Fruit fly (Drosophila melanogaster) whole organism, embryonic: ENCODE results near the gene Mnn1.

Experiments
- Awh ChIP-seq: fragments of 200-800 bp; sonication (Bioruptor generic); IDR thresholded peaks from 2 replicates; pipeline ENCODE4, ENCODE4 v1.3.6; 2022; ENCODE audit warnings: missing biosample characterization, missing genetic modification characterization
- Bdp1 ChIP-seq: fragments of 200-800 bp; sonication (Bioruptor generic); optimal IDR thresholded peaks from 3 replicates; lab custom pipeline; 2016; ENCODE audit warnings: missing biosample characterization, missing genetic modification characterization
- C15 ChIP-seq: fragments of 200-800 bp; sonication (Bioruptor generic); IDR thresholded peaks from 3 replicates; pipeline ENCODE4 v1.3.6; 2022; ENCODE audit warnings: missing biosample characterization, missing genetic modification characterization
- CG10979 ChIP-seq: fragments of 200-800 bp; sonication (Bioruptor generic); optimal IDR thresholded peaks from 2 replicates; lab custom pipeline; 2018; ENCODE audit warnings: missing biosample characterization, mild to moderate bottlenecking, missing genetic modification characterization, moderate library complexity
- CG11456 ChIP-seq: fragments of 200-800 bp; sonication (Bioruptor generic); IDR thresholded peaks from 3 replicates; pipeline ENCODE4 v1.3.6; 2022; ENCODE audit warnings: missing biosample characterization, missing genetic modification characterization
- CG13296 ChIP-seq: fragments of 200-800 bp; sonication (Bioruptor generic); optimal IDR thresholded peaks from 3 replicates; lab custom pipeline; 2018; ENCODE audit warnings: missing biosample characterization, mild to moderate bottlenecking, missing genetic modification characterization
- CG13775 ChIP-seq: fragments of 200-800 bp; sonication (Bioruptor generic); optimal IDR thresholded peaks from 3 replicates; lab custom pipeline; 2017; ENCODE audit warnings: missing biosample characterization, mild to moderate bottlenecking, missing genetic modification characterization
- CG14014 ChIP-seq: fragments of 200-800 bp; sonication (Bioruptor generic); IDR thresholded peaks from 2 replicates; pipeline ENCODE4 v1.3.6; 2022; ENCODE audit warnings: missing biosample characterization, missing genetic modification characterization
- CG15011 ChIP-seq: fragments of 200-800 bp; sonication (Bioruptor generic); optimal IDR thresholded peaks from 3 replicates; lab custom pipeline; 2018; ENCODE audit warnings: missing biosample characterization, mild to moderate bottlenecking, missing genetic modification characterization
- CG1529 ChIP-seq: fragments of 200-800 bp; sonication (Bioruptor generic); optimal IDR thresholded peaks from 3 replicates; lab custom pipeline; 2018; ENCODE audit warnings: missing biosample characterization, missing genetic modification characterization
- CG17328 ChIP-seq: fragments of 200-800 bp; sonication (Bioruptor generic); IDR thresholded peaks from 2 replicates; pipeline ENCODE4 v1.3.6; 2022; ENCODE audit warnings: missing biosample characterization, missing genetic modification characterization
- CG17568 ChIP-seq: fragments of 200-800 bp; sonication (Bioruptor generic); optimal IDR thresholded peaks from 2 replicates; lab custom pipeline; 2018; ENCODE audit warnings: missing biosample characterization, mild to moderate bottlenecking, missing genetic modification characterization, moderate library complexity
- CG2120 ChIP-seq: fragments of 200-800 bp; sonication (Bioruptor generic); optimal IDR thresholded peaks from 3 replicates; lab custom pipeline; 2016; ENCODE audit warnings: missing biosample characterization, missing genetic modification characterization
- CG2889 ChIP-seq: fragments of 200-800 bp; sonication (Bioruptor generic); IDR thresholded peaks from 3 replicates; pipeline ENCODE4 v1.3.6; 2022; ENCODE audit warnings: missing biosample characterization, missing genetic modification characterization
- CG3065 ChIP-seq: fragments of 200-800 bp; sonication (Bioruptor generic); optimal IDR thresholded peaks from 2 replicates; lab custom pipeline; 2016; ENCODE audit warnings: missing biosample characterization, missing genetic modification characterization
- CG31441 ChIP-seq: fragments of 200-800 bp; sonication (Bioruptor generic); IDR thresholded peaks from 2 replicates; pipeline ENCODE4 v1.3.6; 2022; ENCODE audit warnings: missing biosample characterization, missing genetic modification characterization
- CG7786 ChIP-seq: fragments of 200-800 bp; sonication (Bioruptor generic); optimal IDR thresholded peaks from 2 replicates; lab custom pipeline; 2016; ENCODE audit warnings: missing biosample characterization, missing genetic modification characterization
- CG9876 ChIP-seq: fragments of 200-800 bp; sonication (Bioruptor generic); optimal IDR thresholded peaks from 2 replicates; lab custom pipeline; 2016; ENCODE audit warnings: missing biosample characterization, missing genetic modification characterization
- CoRest ChIP-seq: fragments of 200-800 bp; sonication (Bioruptor generic); optimal IDR thresholded peaks from 3 replicates; lab custom pipeline; 2018; ENCODE audit warnings: missing biosample characterization, mild to moderate bottlenecking, missing genetic modification characterization, moderate library complexity
- D ChIP-seq, 2 experiments: fragments of 200-800 bp in 1 of 2; fragments of >200 bp in 1 of 2; sonication (Bioruptor generic) in 1 of 2; optimal IDR thresholded peaks; 2 replicates in 1 of 2; 3 replicates in 1 of 2; lab custom pipeline; 2017; ENCODE audit warnings: mild to moderate bottlenecking in 1 of 2, missing biosample characterization in 1 of 2, missing genetic modification characterization in 1 of 2, missing genetic modification reagents in 1 of 2
- H2.0 ChIP-seq: fragments of 200-800 bp; sonication (Bioruptor generic); IDR thresholded peaks from 2 replicates; pipeline ENCODE4 v1.3.6; 2022; ENCODE audit warnings: missing biosample characterization, missing genetic modification characterization
- HHEX ChIP-seq: fragments of 200-800 bp; sonication (Bioruptor generic); optimal IDR thresholded peaks from 3 replicates; lab custom pipeline; 2017; ENCODE audit warnings: missing biosample characterization, mild to moderate bottlenecking, missing genetic modification characterization, missing genetic modification reagents
- Hmr ChIP-seq: fragments of 200-800 bp; sonication (Bioruptor generic); optimal IDR thresholded peaks from 3 replicates; lab custom pipeline; 2017; ENCODE audit warnings: mild to moderate bottlenecking, missing biosample characterization, missing genetic modification reagents, missing genetic modification characterization
- Hmx ChIP-seq: fragments of 200-800 bp; sonication (Bioruptor generic); optimal IDR thresholded peaks from 2 replicates; lab custom pipeline; 2016; ENCODE audit warnings: missing biosample characterization, missing genetic modification characterization
- Hsf ChIP-seq: fragments of 200-800 bp; sonication (Bioruptor generic); optimal IDR thresholded peaks from 3 replicates; lab custom pipeline; 2016; ENCODE audit warnings: missing biosample characterization, missing genetic modification characterization
- Lhr ChIP-seq: fragments of 200-800 bp; sonication (Bioruptor generic); optimal IDR thresholded peaks from 3 replicates; lab custom pipeline; 2017; ENCODE audit warnings: mild to moderate bottlenecking, missing biosample characterization, missing genetic modification reagents, missing genetic modification characterization
- Lim3 ChIP-seq: fragments of 200-800 bp; sonication (Bioruptor generic); IDR thresholded peaks from 2 replicates; pipeline ENCODE4 v1.3.6; 2022; ENCODE audit warnings: missing biosample characterization, missing genetic modification characterization
- NK7.1 ChIP-seq: fragments of 200-800 bp; sonication (Bioruptor generic); optimal IDR thresholded peaks from 3 replicates; lab custom pipeline; 2016; ENCODE audit warnings: missing biosample characterization, missing genetic modification characterization
- Nf-YC ChIP-seq: fragments of 200-800 bp; optimal IDR thresholded peaks from 3 replicates; lab custom pipeline; 2019; ENCODE audit warnings: missing biosample characterization, mild to moderate bottlenecking, missing genetic modification characterization, moderate library complexity
- Poxn ChIP-seq: fragments of 200-800 bp; sonication (Bioruptor generic); IDR thresholded peaks from 2 replicates; pipeline ENCODE4 v1.3.6; 2022; ENCODE audit warnings: missing biosample characterization, missing genetic modification characterization
- Side ChIP-seq: fragments of 200-800 bp; sonication (Bioruptor generic); optimal IDR thresholded peaks from 2 replicates; lab custom pipeline; 2016; ENCODE audit warnings: missing biosample characterization, missing genetic modification characterization
- Xrp1 ChIP-seq: fragments of 200-800 bp; sonication (Bioruptor generic); IDR thresholded peaks from 2 replicates; pipeline ENCODE4 v1.3.6; 2022; ENCODE audit warnings: missing biosample characterization, missing genetic modification characterization
- ara ChIP-seq: fragments of 200-800 bp; sonication (Bioruptor generic); IDR thresholded peaks from 2 replicates; pipeline ENCODE4 v1.3.6; 2022; ENCODE audit warnings: missing biosample characterization, missing genetic modification characterization
- ato ChIP-seq: fragments of 200-800 bp; sonication (Bioruptor generic); IDR thresholded peaks from 2 replicates; pipeline ENCODE4 v1.3.6; 2022; ENCODE audit warnings: missing biosample characterization, missing genetic modification characterization; ENCODE audit not compliant: partially characterized antibody
- chif ChIP-seq, 2 experiments: fragments of 200-800 bp; sonication (Bioruptor generic); optimal IDR thresholded peaks; 3 replicates each; lab custom pipeline; 2016; ENCODE audit warnings: missing biosample characterization in 2 of 2, missing genetic modification characterization in 2 of 2
- chn ChIP-seq: fragments of 200-800 bp; sonication (Bioruptor generic); optimal IDR thresholded peaks from 2 replicates; lab custom pipeline; 2016; ENCODE audit warnings: missing biosample characterization, missing genetic modification characterization
- croc ChIP-seq: fragments of 200-800 bp; sonication (Bioruptor generic); conservative IDR thresholded peaks from 3 replicates; pipeline ENCODE4 v1.3.6; 2022; ENCODE audit warnings: missing biosample characterization, missing genetic modification characterization
- crol ChIP-seq: fragments of 200-800 bp; sonication (Bioruptor generic); IDR thresholded peaks from 2 replicates; pipeline ENCODE4 v1.3.6; 2022; ENCODE audit warnings: missing biosample characterization, missing genetic modification characterization
- dmrt99B ChIP-seq: fragments of 200-800 bp; sonication (Bioruptor generic); optimal IDR thresholded peaks from 2 replicates; lab custom pipeline; 2018; ENCODE audit warnings: missing biosample characterization, mild to moderate bottlenecking, missing genetic modification characterization, moderate library complexity
- ewg ChIP-seq: fragments of 200-800 bp; sonication (Bioruptor generic); optimal IDR thresholded peaks from 3 replicates; lab custom pipeline; 2017; ENCODE audit warnings: mild to moderate bottlenecking, missing biosample characterization, missing genetic modification reagents, missing genetic modification characterization
- gsb-n ChIP-seq: fragments of 200-800 bp; sonication (Bioruptor generic); optimal IDR thresholded peaks from 3 replicates; lab custom pipeline; 2018; ENCODE audit warnings: missing biosample characterization, mild to moderate bottlenecking, missing genetic modification characterization
- h ChIP-seq: fragments of >200 bp; optimal IDR thresholded peaks from 2 replicates; lab custom pipeline; 2017
- klu ChIP-seq: fragments of 200-800 bp; sonication (Bioruptor generic); IDR thresholded peaks from 2 replicates; pipeline ENCODE4 v1.3.6; 2022; ENCODE audit warnings: missing biosample characterization, missing genetic modification characterization
- luna ChIP-seq: fragments of 200-800 bp; sonication (Bioruptor generic); optimal IDR thresholded peaks from 2 replicates; lab custom pipeline; 2016; ENCODE audit warnings: missing biosample characterization, missing genetic modification characterization
- mld ChIP-seq: fragments of 200-800 bp; sonication (Bioruptor generic); IDR thresholded peaks from 3 replicates; pipeline ENCODE4 v1.3.6; 2022; ENCODE audit warnings: missing biosample characterization, missing genetic modification characterization; ENCODE audit not compliant: partially characterized antibody
- odd ChIP-seq: fragments of 200-800 bp; sonication (Bioruptor generic); optimal IDR thresholded peaks from 2 replicates; lab custom pipeline; 2017; ENCODE audit warnings: missing biosample characterization, mild to moderate bottlenecking, missing genetic modification characterization
- org-1 ChIP-seq: fragments of 200-800 bp; sonication (Bioruptor generic); optimal IDR thresholded peaks from 2 replicates; lab custom pipeline; 2017; ENCODE audit warnings: missing biosample characterization, missing genetic modification characterization
- sima ChIP-seq: fragments of 200-800 bp; sonication (Bioruptor generic); optimal IDR thresholded peaks from 2 replicates; lab custom pipeline; 2016; ENCODE audit warnings: missing biosample characterization, missing genetic modification characterization
- sna ChIP-seq: fragments of 200-800 bp; sonication (Bioruptor generic); IDR thresholded peaks from 2 replicates; pipeline ENCODE4 v1.3.6; 2022; ENCODE audit warnings: missing biosample characterization, missing genetic modification characterization; ENCODE audit not compliant: partially characterized antibody
- stc ChIP-seq: fragments of 200-800 bp; sonication (Bioruptor generic); IDR thresholded peaks from 2 replicates; pipeline ENCODE4 v1.3.6; 2022; ENCODE audit warnings: missing biosample characterization, missing genetic modification characterization
- tap ChIP-seq: fragments of 200-800 bp; optimal IDR thresholded peaks from 3 replicates; lab custom pipeline; 2019; ENCODE audit warnings: missing biosample characterization, mild to moderate bottlenecking, missing genetic modification characterization, moderate library complexity

The Mnn1 gene

DNA sequence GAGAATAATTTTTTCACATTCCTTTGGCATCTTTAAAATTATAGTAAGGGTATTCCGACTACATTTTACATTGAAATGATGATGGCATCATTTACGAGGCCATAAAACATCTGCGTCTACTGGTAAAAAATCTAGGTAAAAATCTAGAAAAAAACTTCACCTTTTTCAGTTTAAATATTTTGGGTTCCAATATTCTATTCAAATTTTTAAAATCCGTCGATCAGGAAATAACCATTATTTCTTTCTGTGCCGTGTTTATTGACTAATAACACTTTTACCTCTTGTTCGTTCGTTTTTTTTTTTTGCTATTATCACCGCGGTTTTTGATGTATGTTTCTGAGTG, 16.8 kb upstream of the Mnn1 start (continued):
- TF ChIP-seq H2.0 (GFP tag; lab: Robert Waterston, UW), result peak; percentile 62
- peak; percentile 47 for TF ChIP-seq org-1 (GFP tag; lab: Kevin White, UChicago)
- no peak for TF ChIP-seq NK7.1
- 0 out of 2 replicates have a peak, but pooled peaks have one; percentile 25 for TF ChIP-seq Lim3 (GFP tag; lab: Robert Waterston, UW)
- TF ChIP-seq CG9876 (GFP tag; lab: Kevin White, UChicago), result no peak
- TF ChIP-seq CG13775 (GFP tag; lab: Kevin White, UChicago), result peak; percentile 44
- TF ChIP-seq sna (GFP tag; lab: Robert Waterston, UW), result no peak
- TF ChIP-seq CG31441, result peak; percentile 59
- peak; percentile 60; the same call in 1 of the 3 replicates for TF ChIP-seq CG11456
- peak; percentile 4 for TF ChIP-seq gsb-n
- peak; percentile 19 for TF ChIP-seq odd (GFP tag; lab: Kevin White, UChicago)
- peak; percentile 40 for TF ChIP-seq Bdp1 (GFP tag; lab: Kevin White, UChicago)
- TF ChIP-seq Hmx (GFP tag; lab: Kevin White, UChicago), result peak; percentile 13
- no peak for TF ChIP-seq C15 (GFP tag; lab: Robert Waterston, UW)
- peak; percentile 42 for TF ChIP-seq Side (GFP tag; lab: Kevin White, UChicago)
- TF ChIP-seq CG3065 (GFP tag; lab: Kevin White, UChicago), result peak; percentile 19
- peak; percentile 24 for TF ChIP-seq tap (tag; lab: Kevin White, UChicago)
- peak; percentile 69 for TF ChIP-seq dmrt99B (tag; lab: Kevin White, UChicago)
- peak; percentile 44 for TF ChIP-seq Hmr
- TF ChIP-seq CoRest (tag; lab: Kevin White, UChicago), result peak; percentile 49
- no peak for TF ChIP-seq D (optimal IDR thresholded peaks at IDR 0.05; lab: Kevin White, UChicago)
- TF ChIP-seq D (GFP tag; optimal IDR thresholded peaks at IDR 0.05; lab: Kevin White, UChicago), result peak; percentile 9
- peak; percentile 63; the same call in 1 of the 2 replicates for TF ChIP-seq ara (GFP tag; lab: Robert Waterston, UW)
- TF ChIP-seq CG7786 (GFP tag; lab: Kevin White, UChicago), result peak; percentile 51
- TF ChIP-seq klu, result no peak
- no peak for TF ChIP-seq Lhr (GFP tag; lab: Kevin White, UChicago)
- 0 out of 2 replicates have a peak, but pooled peaks have one; percentile 4 for TF ChIP-seq Poxn (GFP tag; lab: Robert Waterston, UW)
- no peak for TF ChIP-seq CG2889
- no peak for TF ChIP-seq Nf-YC (tag; lab: Kevin White, UChicago)
- peak; percentile 56 to 64 for TF ChIP-seq chif (GFP tag; optimal IDR thresholded peaks at IDR 0.05; lab: Kevin White, UChicago)
- peak; percentile 23 for TF ChIP-seq CG15011 (GFP tag; lab: Kevin White, UChicago)
- TF ChIP-seq CG10979 (tag; lab: Kevin White, UChicago), result peak; percentile 42
- no peak for TF ChIP-seq croc (GFP tag; lab: Robert Waterston, UW)
- peak; percentile 19 for TF ChIP-seq HHEX (GFP tag; lab: Kevin White, UChicago)
- TF ChIP-seq luna, result no peak
- TF ChIP-seq stc (GFP tag; lab: Robert Waterston, UW), result peak; percentile 43; the same call in 1 of the 2 replicates
- TF ChIP-seq mld (GFP tag; lab: Robert Waterston, UW), result no peak
- TF ChIP-seq CG1529 (GFP tag; lab: Kevin White, UChicago), result peak; percentile 9
- TF ChIP-seq crol (GFP tag; lab: Robert Waterston, UW), result no peak
- peak; percentile 69 for TF ChIP-seq chn
- TF ChIP-seq CG17328, result peak; percentile 48; the same call in 1 of the 2 replicates
- no peak for TF ChIP-seq sima (GFP tag; lab: Kevin White, UChicago)
- TF ChIP-seq CG2120 (GFP tag; lab: Kevin White, UChicago), result peak; percentile 70
- no peak for TF ChIP-seq h (lab: Kevin White, UChicago)
- TF ChIP-seq Awh (GFP tag; lab: Robert Waterston, UW), result 0 out of 2 replicates have a peak, but pooled peaks have one; percentile 31
- peak; percentile 76 for TF ChIP-seq Xrp1 (GFP tag; lab: Robert Waterston, UW)
- TF ChIP-seq Hsf (GFP tag; lab: Kevin White, UChicago), result peak; percentile 42
- TF ChIP-seq ewg (GFP tag; lab: Kevin White, UChicago), result peak; percentile 41
- peak; percentile 21 for TF ChIP-seq CG13296 (GFP tag; lab: Kevin White, UChicago)
- peak; percentile 53; the same call in 1 of the 2 replicates for TF ChIP-seq CG14014
- no peak for TF ChIP-seq ato (GFP tag; lab: Robert Waterston, UW)
- TF ChIP-seq CG17568 (GFP tag; lab: Kevin White, UChicago), result peak; percentile 22
